Fruit fly (Drosophila melanogaster) whole organism, larva: Measurements from ENCODE around the gene CG11885.
"Not testable (repeated sequence)": the region's sequence is repeated elsewhere in the genome, so short reads cannot be mapped to it uniquely, and the experiment has no call there.

Experiments
- noc ChIP-seq: fragments of 200-800 bp; sonication (Bioruptor generic); optimal IDR thresholded peaks from 3 replicates; lab custom pipeline; 2019; ENCODE audit warnings: missing biosample characterization, mild to moderate bottlenecking, missing genetic modification characterization, moderate library complexity

The CG11885 gene

DNA sequence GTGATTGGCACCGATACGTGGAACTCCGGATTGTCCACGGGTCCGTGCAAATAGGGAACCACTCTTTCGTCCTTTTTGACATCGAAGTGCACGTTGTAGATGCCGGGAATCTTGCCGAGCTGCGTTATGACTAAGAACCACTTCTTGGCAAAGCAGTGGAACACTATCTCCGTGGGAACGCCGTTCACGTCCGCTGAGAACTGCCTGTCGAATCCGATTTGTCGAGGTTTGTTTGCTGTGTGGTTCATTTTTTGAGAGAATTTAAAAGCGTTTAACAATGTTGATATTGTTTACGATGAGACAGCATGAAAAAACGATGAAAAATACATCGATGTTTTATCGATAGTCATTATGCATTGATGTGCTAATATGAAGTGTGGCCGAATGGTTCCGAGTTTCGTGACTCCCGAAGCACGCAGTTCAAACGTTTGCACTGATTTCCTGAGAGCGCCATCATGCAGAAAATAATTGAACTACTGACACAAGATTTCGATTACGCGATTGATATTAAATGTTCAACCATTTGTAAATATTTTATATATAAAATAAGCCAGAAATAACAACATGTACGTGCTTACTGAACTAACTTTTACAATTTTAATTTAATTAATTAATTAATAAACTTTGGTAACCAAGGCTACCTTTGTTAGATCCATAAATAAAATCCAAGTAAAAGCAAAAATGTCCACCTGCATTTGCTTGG lies at the start of gene CG11885, which contains the start of gene CG13692:
Gene CG11885 (minus strand): TSS at position 332 of the 703 bp plus-strand sequence.
Gene CG13692 (plus strand): TSS at position 653 of the 703 bp plus-strand sequence.
- no peak for TF ChIP-seq noc

dm6 chr2L:470336-470934 lies 49.2 kb upstream of the CG11885 start:
- TF ChIP-seq noc: peak; percentile 89

DNA sequence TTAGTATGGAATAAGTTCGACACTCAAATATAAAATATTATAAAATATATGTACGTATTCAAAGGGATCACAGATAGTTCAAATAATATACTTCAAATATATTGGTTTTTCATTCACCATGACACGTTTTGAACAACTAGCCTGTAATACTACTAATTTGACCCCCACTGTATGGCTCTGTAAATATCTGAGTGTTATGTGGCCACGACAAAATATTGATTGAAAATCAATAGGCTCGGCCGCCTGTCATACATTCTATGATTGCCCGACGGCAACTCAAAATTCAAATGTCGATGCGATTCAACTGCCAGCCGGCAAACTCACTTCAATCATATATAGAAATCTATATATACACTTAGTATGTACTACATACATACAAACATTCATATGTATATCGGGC lies 48.7 kb upstream of the CG11885 start:
- no peak for TF ChIP-seq noc

dm6 chr2L:468745-469358 lies 47.6 kb upstream of the CG11885 start:
- peak; percentile 82 for TF ChIP-seq noc

- TF ChIP-seq noc: no peak
Measured at dm6 chr2L:467683-468082, 46.4 kb upstream of the CG11885 start.

DNA sequence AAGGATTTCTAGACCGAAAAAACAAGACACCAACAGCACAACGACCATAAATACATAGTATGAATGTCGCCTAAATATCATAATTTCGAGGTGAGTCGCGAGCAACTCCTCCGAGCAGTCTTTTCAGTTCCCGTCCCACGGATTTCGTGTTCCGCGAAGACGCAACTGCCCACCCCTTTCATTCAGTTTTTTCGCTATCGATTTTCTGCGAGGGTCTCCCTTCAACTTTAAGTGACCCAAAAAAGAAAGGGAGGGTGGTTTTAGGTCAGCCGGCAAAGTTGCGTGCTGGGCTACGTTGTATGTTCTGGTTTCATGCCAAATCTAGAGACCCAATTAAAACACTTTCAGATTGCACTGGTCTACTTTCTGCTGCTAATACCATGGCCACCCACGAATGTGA lies 34.5 kb upstream of the CG11885 start:
- TF ChIP-seq noc: no peak

dm6 chr2L:455274-455673 lies 34.0 kb upstream of the CG11885 start, which contains the start of gene CG4133:
TSS of gene CG4133 (plus strand) at chr2L:455531.
- TF ChIP-seq noc: not testable (repeated sequence)

dm6 chr2L:452872-453271 lies 31.6 kb upstream of the CG11885 start, which contains the start of the genes crq and shv:
TSS of gene crq (minus strand) at chr2L:453024.
TSS of gene shv (plus strand) at chr2L:453108.
- no peak for TF ChIP-seq noc

- no peak for TF ChIP-seq noc
Measured at dm6 chr2L:451705-452472, 30.6 kb upstream of the CG11885 start.

dm6 chr2L:447124-447523 lies 25.9 kb upstream of the CG11885 start:
- TF ChIP-seq noc: no peak

- TF ChIP-seq noc: no peak
Measured at dm6 chr2L:441927-442691, 20.9 kb upstream of the CG11885 start.

dm6 chr2L:441455-441730 lies 20.1 kb upstream of the CG11885 start:
- TF ChIP-seq noc: no peak

dm6 chr2L:440638-441454 lies 19.6 kb upstream of the CG11885 start:
- TF ChIP-seq noc: no peak

dm6 chr2L:439339-439738 lies 18.1 kb upstream of the CG11885 start:
- no peak for TF ChIP-seq noc

DNA sequence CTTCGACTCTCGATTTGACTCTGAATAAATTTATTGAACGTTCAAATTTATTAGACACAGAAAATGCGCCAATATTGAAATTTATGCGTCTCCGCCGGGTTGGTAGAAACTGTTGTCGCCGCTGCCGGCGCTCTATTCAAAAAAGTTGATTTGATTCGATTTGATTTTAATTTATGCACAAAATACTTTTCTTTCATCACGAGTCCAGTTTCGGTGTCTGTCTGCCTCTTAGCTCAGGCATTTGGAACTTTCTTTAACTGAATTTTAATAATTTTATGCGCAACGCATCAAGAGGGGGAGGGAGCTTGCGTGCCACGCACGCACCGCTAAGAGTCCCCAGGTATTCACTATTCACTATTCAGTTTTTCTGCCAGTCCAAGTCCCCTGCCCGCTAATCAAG lies 16.2 kb upstream of the CG11885 start:
- no peak for TF ChIP-seq noc
